Worm (Caenorhabditis elegans) whole organism, L3 larva: ENCODE data around the gene K01A6.5.

Experiments
- R02D3.7 ChIP-seq: fragments of 150-350 bp; optimal IDR thresholded peaks from 2 replicates; lab custom pipeline; 2014; ENCODE audit warnings: missing biosample characterization, missing genetic modification characterization
- aly-2 ChIP-seq: fragments of 150-350 bp; optimal IDR thresholded peaks from 2 replicates; lab custom pipeline; 2014; ENCODE audit warnings: missing biosample characterization, missing genetic modification characterization
- ama-1 ChIP-seq: fragments of 150-350 bp; optimal IDR thresholded peaks from 2 replicates; lab custom pipeline; 2018
- egl-27 ChIP-seq: sonication (generic microtip); optimal IDR thresholded peaks from 4 replicates; lab custom pipeline; 2017; ENCODE audit warnings: missing biosample characterization, missing genetic modification reagents, missing genetic modification characterization
- fkh-10 ChIP-seq: sonication (generic microtip); optimal IDR thresholded peaks from 2 replicates; lab custom pipeline; 2017; ENCODE audit warnings: missing biosample characterization, missing genetic modification reagents, missing genetic modification characterization
- lin-15B ChIP-seq: fragments of 150-350 bp; optimal IDR thresholded peaks from 2 replicates; lab custom pipeline; 2014; ENCODE audit warnings: missing biosample characterization, missing genetic modification characterization
- nhr-11 ChIP-seq: fragments of 150-350 bp; optimal IDR thresholded peaks from 2 replicates; lab custom pipeline; 2014; ENCODE audit warnings: missing biosample characterization, missing genetic modification characterization
- nhr-77 ChIP-seq: fragments of 150-350 bp; optimal IDR thresholded peaks from 2 replicates; lab custom pipeline; 2014; ENCODE audit warnings: missing biosample characterization, missing genetic modification characterization
- skn-1 ChIP-seq: fragments of 150-350 bp; optimal IDR thresholded peaks from 2 replicates; lab custom pipeline; 2014; ENCODE audit warnings: missing biosample characterization, missing genetic modification characterization
- snpc-4 ChIP-seq: fragments of 150-350 bp; optimal IDR thresholded peaks from 2 replicates; lab custom pipeline; 2014; ENCODE audit warnings: missing biosample characterization, missing genetic modification characterization
- tbx-2 ChIP-seq: sonication (generic microtip); optimal IDR thresholded peaks from 2 replicates; lab custom pipeline; 2016; ENCODE audit warnings: mild to moderate bottlenecking, missing genetic modification characterization, missing compliant biosample characterization
- unc-62 ChIP-seq: fragments of 150-350 bp; sonication (generic microtip); optimal IDR thresholded peaks from 4 replicates; lab custom pipeline; 2014; ENCODE audit warnings: missing biosample characterization, missing genetic modification reagents, missing genetic modification characterization
- zag-1 ChIP-seq: fragments of 150-350 bp; optimal IDR thresholded peaks from 2 replicates; lab custom pipeline; 2014; ENCODE audit warnings: missing biosample characterization, missing genetic modification characterization
- ztf-11 ChIP-seq: fragments of 150-350 bp; optimal IDR thresholded peaks from 2 replicates; lab custom pipeline; 2014; ENCODE audit warnings: missing biosample characterization, missing genetic modification characterization

ce11 chrIV:11693493-11693892, 49.0 kb upstream of the K01A6.5 start, which contains the start of gene ZK792.12:
- TF ChIP-seq fkh-10 (GFP tag; lab: Kevin White, UChicago), result no peak
- TF ChIP-seq tbx-2 (tag; lab: Kevin White, UChicago), result no peak
- TF ChIP-seq ama-1 (lab: Kevin White, UChicago), result no peak
- TF ChIP-seq lin-15B (tag; lab: Kevin White, UChicago), result no peak
- TF ChIP-seq R02D3.7 (tag; lab: Kevin White, UChicago), result no peak
- no peak for TF ChIP-seq nhr-77 (tag; lab: Kevin White, UChicago)
- no peak for TF ChIP-seq nhr-11 (tag; lab: Kevin White, UChicago)
- no peak for TF ChIP-seq ztf-11 (tag; lab: Kevin White, UChicago)
- no peak for TF ChIP-seq aly-2
- TF ChIP-seq zag-1 (tag; lab: Kevin White, UChicago), result no peak
- TF ChIP-seq egl-27, result no peak
- no peak for TF ChIP-seq skn-1
- no peak for TF ChIP-seq snpc-4 (tag; lab: Kevin White, UChicago)
- no peak for TF ChIP-seq unc-62 (GFP tag; lab: Kevin White, UChicago)
